Worm (Caenorhabditis elegans) whole organism, early embryonic: ENCODE data around the gene F59E12.3.

Source experiments
- B0310.2 ChIP-seq: sonication (generic microtip); optimal IDR thresholded peaks from 2 replicates; lab custom pipeline; 2016; ENCODE audit warnings: mild to moderate bottlenecking, missing genetic modification characterization, missing compliant biosample characterization
- aly-1 ChIP-seq: sonication (generic microtip); optimal IDR thresholded peaks from 2 replicates; lab custom pipeline; 2016; ENCODE audit warnings: missing genetic modification characterization, missing compliant biosample characterization
- ets-7 ChIP-seq: sonication (generic microtip); optimal IDR thresholded peaks from 2 replicates; lab custom pipeline; 2016; ENCODE audit warnings: missing genotype, missing genetic modification characterization, missing compliant biosample characterization
- hnd-1 ChIP-seq: sonication (generic microtip); optimal IDR thresholded peaks from 2 replicates; lab custom pipeline; 2016; ENCODE audit warnings: missing genetic modification characterization, missing compliant biosample characterization
- tbx-11 ChIP-seq: fragments of 200-800 bp; sonication (Bioruptor generic); IDR thresholded peaks from 2 replicates; pipeline ENCODE4 v1.3.6; 2022; ENCODE audit warnings: missing genetic modification characterization, missing compliant biosample characterization
- tbx-37 ChIP-seq: fragments of 200-800 bp; sonication (Bioruptor generic); conservative IDR thresholded peaks from 2 replicates; pipeline ENCODE4 v1.3.6; 2022; ENCODE audit warnings: missing genetic modification reagents, missing genetic modification characterization, missing compliant biosample characterization
- tra-4 ChIP-seq: sonication (generic microtip); optimal IDR thresholded peaks from 2 replicates; lab custom pipeline; 2017; ENCODE audit warnings: missing genetic modification characterization, missing compliant biosample characterization

DNA sequence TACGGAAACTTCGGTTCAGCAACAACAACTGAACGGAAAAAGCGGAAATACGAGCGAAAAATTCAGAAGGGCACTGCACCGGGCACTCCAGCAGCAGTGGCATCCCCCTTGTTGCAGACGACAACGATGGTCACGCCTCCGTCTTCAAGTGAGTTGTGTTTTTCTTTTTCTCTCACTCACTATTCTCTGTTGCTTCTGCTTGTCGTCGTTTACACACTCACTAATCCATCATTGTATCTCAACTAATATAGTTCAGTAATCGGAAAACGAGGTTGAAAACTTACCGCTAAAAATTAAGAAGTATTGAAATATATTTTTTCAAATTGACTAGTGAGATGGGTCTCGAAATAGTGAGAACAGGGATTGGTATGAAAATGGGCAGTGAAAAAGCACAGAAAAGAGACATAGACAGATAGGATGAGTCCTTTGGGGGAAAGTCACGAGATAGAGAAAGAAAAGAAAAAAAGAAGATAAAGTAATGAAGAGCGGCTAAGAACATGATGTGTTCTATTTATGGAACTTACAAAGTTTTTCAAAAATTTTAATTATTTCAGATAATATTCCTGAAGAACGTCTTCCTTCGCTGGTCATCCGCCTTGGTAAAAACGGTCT, 25.1 kb downstream of the F59E12.3 start:
- TF ChIP-seq hnd-1 (tag; lab: Kevin White, UChicago) (no peak), B0310.2 (no peak), ets-7 (no peak), tbx-11 (GFP tag; lab: Robert Waterston, UW) (no peak), tra-4 (no peak), aly-1 (tag; lab: Kevin White, UChicago) (no peak), tbx-37 (GFP tag; lab: Robert Waterston, UW) (no peak)
